Worm (Caenorhabditis elegans) whole organism, L4 larva: ENCODE results near the gene vem-1.

Experiments used
- ceh-62 ChIP-seq: sonication (generic microtip); optimal IDR thresholded peaks from 2 replicates; lab custom pipeline; 2017; ENCODE audit warnings: missing biosample characterization, missing genetic modification characterization
- daf-12 ChIP-seq: fragments of 150-350 bp; optimal IDR thresholded peaks from 2 replicates; lab custom pipeline; 2014; ENCODE audit warnings: missing biosample characterization, missing genetic modification reagents, missing genetic modification characterization
- egl-27 ChIP-seq: sonication (generic microtip); optimal IDR thresholded peaks from 3 replicates; lab custom pipeline; 2017; ENCODE audit warnings: missing biosample characterization, missing genetic modification reagents, missing genetic modification characterization
- snpc-1.2 ChIP-seq: fragments of 200-800 bp; sonication (Bioruptor generic); IDR thresholded peaks from 2 replicates; pipeline ENCODE4 v1.3.6; 2022; ENCODE audit warnings: missing genetic modification reagents, missing genetic modification characterization, missing compliant biosample characterization
- unc-62 ChIP-seq, 3 experiments: fragments of 150-350 bp in 1 of 3; sonication (generic microtip); optimal IDR thresholded peaks in 2 of 3; peaks in 1 of 3; 1 replicate in 1 of 3; 2 replicates in 2 of 3; lab custom pipeline; 2014 to 2017; ENCODE audit warnings: missing biosample characterization in 3 of 3, missing genetic modification characterization in 3 of 3, missing genetic modification reagents in 3 of 3, missing genotype in 1 of 3

DNA sequence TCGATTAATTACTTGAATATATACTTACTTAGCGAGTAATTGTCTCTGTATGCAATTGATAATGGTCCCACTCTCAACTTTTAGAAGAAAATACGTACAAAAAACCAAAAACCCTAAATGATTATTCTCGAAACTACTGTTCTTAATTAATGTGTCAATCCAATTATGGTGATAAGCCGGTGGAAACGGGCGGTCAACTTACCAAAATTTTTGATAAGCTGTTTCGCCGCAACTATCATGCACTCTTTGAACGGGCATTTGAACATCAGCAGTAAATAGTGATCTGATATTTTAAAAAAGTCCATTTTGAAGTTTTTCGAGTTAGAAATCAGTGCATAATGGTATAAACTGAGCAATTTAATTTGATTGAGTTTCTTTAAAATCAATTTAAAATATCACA, 10.0 kb downstream of the vem-1 start:
- TF ChIP-seq daf-12 (tag; lab: Kevin White, UChicago) (no peak), unc-62 (GFP tag; optimal IDR thresholded peaks at IDR 0.05 in 1 of 2; lab: Kevin White, UChicago) (no peak), unc-62 (tag; optimal IDR thresholded peaks at IDR 0.05; lab: Kevin White, UChicago) (no peak), snpc-1.2 (GFP tag; lab: Robert Waterston, UW) (no peak), egl-27 (tag; lab: Kevin White, UChicago) (no peak), ceh-62 (no peak)
